Fruit fly (Drosophila melanogaster): ENCODE results near the gene CG12003.

CG12003 gene

dm6 chr3L:1569162-1569965 lies 4.2 kb downstream of the CG12003 start, which contains the start of gene Tmep (continued):
- TF ChIP-seq CG32772 (GFP tag; IDR thresholded peaks at IDR 0.05): no peak
- 0 out of 3 replicates have a peak, but pooled peaks have one; percentile 26 for TF ChIP-seq Dbx (GFP tag; IDR thresholded peaks at IDR 0.05)
- TF ChIP-seq corto (GFP tag; optimal IDR thresholded peaks at IDR 0.05): no peak
- TF ChIP-seq mirr (GFP tag; optimal IDR thresholded peaks at IDR 0.05): peak; percentile 28
- peak; percentile 17 for TF ChIP-seq CG3281 (GFP tag; optimal IDR thresholded peaks at IDR 0.05)
- TF ChIP-seq CG14860 (GFP tag; IDR thresholded peaks at IDR 0.05; ENCODE audit: partially characterized antibody): no peak
- TF ChIP-seq CG31365 (tag; optimal IDR thresholded peaks at IDR 0.05): no peak
- peak; percentile 27 for TF ChIP-seq CG6854 (GFP tag; optimal IDR thresholded peaks at IDR 0.05)
- TF ChIP-seq CG12659 (GFP tag; optimal IDR thresholded peaks at IDR 0.05): peak; percentile 4
- peak; percentile 72; the same call in 2 of the 4 replicates for TF ChIP-seq chinmo (GFP tag; IDR thresholded peaks at IDR 0.05; ENCODE audit: partially characterized antibody)
- TF ChIP-seq unpg (GFP tag; optimal IDR thresholded peaks at IDR 0.05): no peak
- TF ChIP-seq CG3163 (GFP tag; optimal IDR thresholded peaks at IDR 0.05): peak; percentile 8
- TF ChIP-seq al (GFP tag; IDR thresholded peaks at IDR 0.05): no peak

- TF ChIP-seq CG14050 (GFP tag; IDR thresholded peaks at IDR 0.05) (no peak), CG2889 (GFP tag; IDR thresholded peaks at IDR 0.05) (no peak), CG30431 (GFP tag; optimal IDR thresholded peaks at IDR 0.05) (no peak), pfk (GFP tag; optimal IDR thresholded peaks at IDR 0.05) (no peak), gcm (GFP tag; optimal IDR thresholded peaks at IDR 0.05) (no peak), CG9437 (GFP tag; optimal IDR thresholded peaks at IDR 0.05) (no peak), crp (GFP tag; optimal IDR thresholded peaks at IDR 0.05) (peak in 1 of 2 experiments; percentile 15), exex (tag; optimal IDR thresholded peaks at IDR 0.05) (peak; percentile 22), Hmr (GFP tag; optimal IDR thresholded peaks at IDR 0.05) (no peak), kah (GFP tag; optimal IDR thresholded peaks at IDR 0.05) (peak; percentile 54), corto (GFP tag; optimal IDR thresholded peaks at IDR 0.05) (no peak), CG11247 (GFP tag; IDR thresholded peaks at IDR 0.05) (no peak), lab (GFP tag; optimal IDR thresholded peaks at IDR 0.05) (no peak), CG17385 (GFP tag; optimal IDR thresholded peaks at IDR 0.05) (peak; percentile 81), Elba2 (GFP tag; optimal IDR thresholded peaks at IDR 0.05) (peak; percentile 7), chinmo (GFP tag; IDR thresholded peaks at IDR 0.05; ENCODE audit: partially characterized antibody) (0 out of 4 replicates have a peak, but pooled peaks have one; percentile 16), sr (GFP tag; IDR thresholded peaks at IDR 0.05) (no peak), CG10274 (GFP tag; optimal IDR thresholded peaks at IDR 0.05) (no peak), btn (GFP tag; optimal IDR thresholded peaks at IDR 0.05) (no peak), shn (GFP tag; optimal IDR thresholded peaks at IDR 0.05) (no peak), CG8089 (GFP tag; optimal IDR thresholded peaks at IDR 0.05) (no peak), CG18764 (GFP tag; optimal IDR thresholded peaks at IDR 0.05) (no peak), psq (GFP tag; optimal IDR thresholded peaks at IDR 0.05) (peak; percentile 63), crol (GFP tag; IDR thresholded peaks at IDR 0.05) (peak; percentile 30; the same call in 1 of the 2 replicates), chn (GFP tag; optimal IDR thresholded peaks at IDR 0.05) (no peak), MBD-R2 (GFP tag; IDR thresholded peaks at IDR 0.05) (peak; percentile 18; the same call in 1 of the 2 replicates), scrt (GFP tag; optimal IDR thresholded peaks at IDR 0.05) (peak; percentile 81), CG15073 (GFP tag; optimal IDR thresholded peaks at IDR 0.05) (no peak)
These were observed 4.7 kb downstream of the CG12003 start for dm6 chr3L:1569966-1570276.

All from whole organism, embryonic.